Fruit fly (Drosophila melanogaster) Kc167 (cell line): Measurements from ENCODE around the gene Spt7.

Experiments used
- Myc ChIP-seq: fragments of >200 bp; optimal IDR thresholded peaks from 2 replicates; lab custom pipeline; 2017; ENCODE audit warnings: missing external identifiers
- Sin3A ChIP-seq: fragments of >200 bp; optimal IDR thresholded peaks from 2 replicates; lab custom pipeline; 2018; ENCODE audit warnings: missing external identifiers
- h ChIP-seq: fragments of >200 bp; optimal IDR thresholded peaks from 3 replicates; lab custom pipeline; 2018; ENCODE audit warnings: missing external identifiers
- insv ChIP-seq: fragments of >200 bp; optimal IDR thresholded peaks from 3 replicates; lab custom pipeline; 2018; ENCODE audit warnings: missing external identifiers
- psq ChIP-seq: fragments of >200 bp; optimal IDR thresholded peaks from 2 replicates; lab custom pipeline; 2017; ENCODE audit warnings: missing external identifiers
- ttk ChIP-seq: sonication (Bioruptor generic); optimal IDR thresholded peaks from 2 replicates; lab custom pipeline; 2017; ENCODE audit warnings: missing external identifiers

- TF ChIP-seq psq (lab: Kevin White, UChicago) (no peak), Sin3A (lab: Kevin White, UChicago) (no peak), ttk (lab: Kevin White, UChicago) (no peak), insv (lab: Kevin White, UChicago) (peak; percentile 100), Myc (lab: Kevin White, UChicago) (no peak), h (lab: Kevin White, UChicago) (no peak)
These were observed 23.2 kb upstream of the Spt7 start, which contains the start of gene Socs16D for dm6 chrX:17826807-17827703.
